Fruit fly (Drosophila melanogaster): ENCODE results near the gene Trhn.

The Trhn gene

dm6 chr3L:1172858-1173257, 20.1 kb downstream of the Trhn start:
- TF ChIP-seq salr (GFP tag; optimal IDR thresholded peaks at IDR 0.05) (no peak), CG34406 (GFP tag; optimal IDR thresholded peaks at IDR 0.05) (no peak), Lpt (GFP tag; optimal IDR thresholded peaks at IDR 0.05) (no peak), CG6854 (GFP tag; optimal IDR thresholded peaks at IDR 0.05) (no peak), Ets96B (tag; optimal IDR thresholded peaks at IDR 0.05) (no peak), CG6163 (GFP tag; IDR thresholded peaks at IDR 0.05) (no peak), Sox15 (GFP tag; optimal IDR thresholded peaks at IDR 0.05) (no peak), Sox102F (GFP tag; optimal IDR thresholded peaks at IDR 0.05) (no peak)

- TF ChIP-seq CG9139 (GFP tag; optimal IDR thresholded peaks at IDR 0.05): no peak
Observed at dm6 chr3L:1170611-1171010, 22.4 kb downstream of the Trhn start.

- peak; percentile 11 for TF ChIP-seq fkh (GFP tag; optimal IDR thresholded peaks at IDR 0.05)
- TF ChIP-seq CG10669 (GFP tag; optimal IDR thresholded peaks at IDR 0.05): no peak
- TF ChIP-seq svp (GFP tag): peak; percentile 61
- TF ChIP-seq Met (GFP tag; optimal IDR thresholded peaks at IDR 0.05): no peak
- TF ChIP-seq vri (GFP tag; optimal IDR thresholded peaks at IDR 0.05): peak; percentile 31
Observed at dm6 chr3L:1169617-1170016, 23.4 kb downstream of the Trhn start.

- TF ChIP-seq lz (GFP tag; optimal IDR thresholded peaks at IDR 0.05): no peak
- no peak for TF ChIP-seq Blimp-1 (GFP tag; optimal IDR thresholded peaks at IDR 0.05)
- peak; percentile 15 for TF ChIP-seq svp (GFP tag)
- TF ChIP-seq Gug (GFP tag; IDR thresholded peaks at IDR 0.05): no peak
- TF ChIP-seq Sox15 (GFP tag; optimal IDR thresholded peaks at IDR 0.05): no peak
- no peak for TF ChIP-seq CG10669 (GFP tag; optimal IDR thresholded peaks at IDR 0.05)
- peak; percentile 52 for TF ChIP-seq fkh (GFP tag; optimal IDR thresholded peaks at IDR 0.05)
- TF ChIP-seq spab (GFP tag; optimal IDR thresholded peaks at IDR 0.05): no peak
- peak; percentile 48 for TF ChIP-seq Eip78C (GFP tag)
- TF ChIP-seq dsx (GFP tag; optimal IDR thresholded peaks at IDR 0.05; ENCODE audit: poor library complexity, severe bottlenecking): peak; percentile 64
- TF ChIP-seq Ets21C (GFP tag; optimal IDR thresholded peaks at IDR 0.05): no peak
- TF ChIP-seq cyc (GFP tag; optimal IDR thresholded peaks at IDR 0.05): no peak
- TF ChIP-seq esn (GFP tag; optimal IDR thresholded peaks at IDR 0.05): no peak
Observed at dm6 chr3L:1168445-1168844, 24.5 kb downstream of the Trhn start.

- TF ChIP-seq CG1621 (tag; optimal IDR thresholded peaks at IDR 0.05) (no peak), CG3919 (GFP tag; optimal IDR thresholded peaks at IDR 0.05) (peak; percentile 31), CG8319 (GFP tag; optimal IDR thresholded peaks at IDR 0.05) (no peak), Hr4 (GFP tag; optimal IDR thresholded peaks at IDR 0.05) (no peak), CG16779 (tag; optimal IDR thresholded peaks at IDR 0.05) (peak; percentile 4), esn (GFP tag; optimal IDR thresholded peaks at IDR 0.05) (peak; percentile 51), CG8119 (GFP tag; IDR thresholded peaks at IDR 0.05) (0 out of 3 replicates have a peak, but pooled peaks have one; percentile 14), CG4318 (GFP tag; optimal IDR thresholded peaks at IDR 0.05) (no peak), CG32006 (GFP tag; optimal IDR thresholded peaks at IDR 0.05) (no peak), Sox15 (GFP tag; optimal IDR thresholded peaks at IDR 0.05) (no peak), fkh (GFP tag; optimal IDR thresholded peaks at IDR 0.05) (peak; percentile 70), Eip75B (GFP tag; optimal IDR thresholded peaks at IDR 0.05) (peak; percentile 71), Sox14 (GFP tag; optimal IDR thresholded peaks at IDR 0.05) (peak; percentile 12), CG9139 (GFP tag; optimal IDR thresholded peaks at IDR 0.05) (no peak), dac (GFP tag; optimal IDR thresholded peaks at IDR 0.05) (no peak), CG11762 (GFP tag; optimal IDR thresholded peaks at IDR 0.05; ENCODE audit: insufficient read depth) (no peak), pdm3 (GFP tag; optimal IDR thresholded peaks at IDR 0.05) (peak; percentile 36), OdsH (GFP tag; optimal IDR thresholded peaks at IDR 0.05) (peak; percentile 27), vri (GFP tag; optimal IDR thresholded peaks at IDR 0.05) (no peak), CG3032 (tag; optimal IDR thresholded peaks at IDR 0.05) (peak; percentile 35), ss (GFP tag; optimal IDR thresholded peaks at IDR 0.05) (peak; percentile 18 to 31), Smox (GFP tag; optimal IDR thresholded peaks at IDR 0.05) (no peak), CG6276 (GFP tag; optimal IDR thresholded peaks at IDR 0.05) (no peak), CG7368 (GFP tag; optimal IDR thresholded peaks at IDR 0.05) (peak; percentile 11)
Observed at dm6 chr3L:1166945-1167913, 25.7 kb downstream of the Trhn start.
